Fruit fly (Drosophila melanogaster) whole organism, pupa: ENCODE measurements around the gene SmD1.

Experiments used
- CG10348 ChIP-seq: fragments of 200-800 bp; sonication (Bioruptor generic); IDR thresholded peaks from 2 replicates; pipeline ENCODE4 v1.3.6; 2022; ENCODE audit warnings: missing biosample characterization, missing genetic modification characterization
- CG17806 ChIP-seq: fragments of 200-800 bp; sonication (Bioruptor generic); optimal IDR thresholded peaks from 2 replicates; lab custom pipeline; 2018; ENCODE audit warnings: missing biosample characterization, mild to moderate bottlenecking, missing genetic modification characterization, moderate library complexity
- CG4496 ChIP-seq: fragments of 200-800 bp; sonication (Bioruptor generic); IDR thresholded peaks from 3 replicates; pipeline ENCODE4 v1.3.6; 2022; ENCODE audit warnings: missing biosample characterization, missing genetic modification characterization
- EcR ChIP-seq: fragments of 200-800 bp; sonication (Bioruptor generic); optimal IDR thresholded peaks from 3 replicates; lab custom pipeline; 2019; ENCODE audit warnings: missing biosample characterization, missing genetic modification characterization, mild to moderate bottlenecking, moderate library complexity, missing genetic modification reagents
- Ets98B ChIP-seq: fragments of 200-800 bp; sonication (Bioruptor generic); IDR thresholded peaks from 2 replicates; pipeline ENCODE4 v1.3.6; 2022; ENCODE audit warnings: missing biosample characterization, missing genetic modification characterization
- Pif1B ChIP-seq: fragments of 200-800 bp; sonication (Bioruptor generic); optimal IDR thresholded peaks from 3 replicates; lab custom pipeline; 2016; ENCODE audit warnings: missing biosample characterization, missing genetic modification characterization
- rn ChIP-seq: fragments of 200-800 bp; sonication (Bioruptor generic); IDR thresholded peaks from 2 replicates; pipeline ENCODE4 v1.3.6; 2022; ENCODE audit warnings: missing biosample characterization, missing genetic modification characterization

- TF ChIP-seq CG10348 (GFP tag; lab: Robert Waterston, UW), result no peak
- no peak for TF ChIP-seq EcR (GFP tag; lab: Kevin White, UChicago)
- no peak for TF ChIP-seq Pif1B
- TF ChIP-seq CG17806 (tag; lab: Kevin White, UChicago), result no peak
- no peak for TF ChIP-seq CG4496 (GFP tag; lab: Robert Waterston, UW)
- no peak for TF ChIP-seq rn (GFP tag; lab: Robert Waterston, UW)
- TF ChIP-seq Ets98B (GFP tag; lab: Robert Waterston, UW), result no peak
Measured at dm6 chr3L:12778616-12779015, 44.2 kb upstream of the SmD1 start, which contains the start of gene CG32106.
